Worm (Caenorhabditis elegans) whole organism, L2 larva: ENCODE measurements around the gene lin-54.

Experiments
- C34F6.9 ChIP-seq: fragments of 150-350 bp; optimal IDR thresholded peaks from 2 replicates; lab custom pipeline; 2014; ENCODE audit warnings: missing biosample characterization, missing genetic modification characterization
- F13H6.1 ChIP-seq: sonication (generic microtip); optimal IDR thresholded peaks from 2 replicates; lab custom pipeline; 2016; ENCODE audit warnings: missing genetic modification characterization, missing compliant biosample characterization
- R02D3.7 ChIP-seq: fragments of 150-350 bp; optimal IDR thresholded peaks from 2 replicates; lab custom pipeline; 2014; ENCODE audit warnings: missing biosample characterization, missing genetic modification characterization
- Y55F3AM.14 ChIP-seq: fragments of 200-800 bp; sonication (Bioruptor generic); optimal IDR thresholded peaks from 2 replicates; lab custom pipeline; 2018; ENCODE audit warnings: mild to moderate bottlenecking, missing genetic modification characterization, missing compliant biosample characterization
- ZK546.5 ChIP-seq: sonication (generic microtip); optimal IDR thresholded peaks from 2 replicates; lab custom pipeline; 2017; ENCODE audit warnings: missing biosample characterization, missing genetic modification characterization
- alr-1 ChIP-seq: fragments of 150-350 bp; optimal IDR thresholded peaks from 2 replicates; lab custom pipeline; 2014; ENCODE audit warnings: missing biosample characterization, missing genetic modification characterization
- aly-2 ChIP-seq: fragments of 150-350 bp; optimal IDR thresholded peaks from 2 replicates; lab custom pipeline; 2014; ENCODE audit warnings: missing biosample characterization, missing genetic modification characterization
- ama-1 ChIP-seq: fragments of 150-350 bp; optimal IDR thresholded peaks from 2 replicates; lab custom pipeline; 2018; ENCODE audit warnings: inconsistent platforms
- blmp-1 ChIP-seq: sonication (generic microtip); optimal IDR thresholded peaks from 2 replicates; lab custom pipeline; 2017; ENCODE audit warnings: missing genetic modification characterization, mild to moderate bottlenecking, missing compliant biosample characterization, antibody characterized with exemption, moderate library complexity; ENCODE audit not compliant: insufficient read depth
- ceh-16 ChIP-seq: fragments of 150-350 bp; optimal IDR thresholded peaks from 2 replicates; lab custom pipeline; 2014; ENCODE audit warnings: missing biosample characterization, missing genetic modification characterization
- ceh-82 ChIP-seq: fragments of 150-350 bp; optimal IDR thresholded peaks from 2 replicates; lab custom pipeline; 2014; ENCODE audit warnings: missing biosample characterization, missing genetic modification characterization
- crh-2 ChIP-seq: sonication (generic microtip); optimal IDR thresholded peaks from 2 replicates; lab custom pipeline; 2017; ENCODE audit warnings: missing biosample characterization, missing genetic modification characterization
- dmd-4 ChIP-seq: sonication (generic microtip); optimal IDR thresholded peaks from 2 replicates; lab custom pipeline; 2017; ENCODE audit warnings: missing biosample characterization, missing genetic modification characterization
- egl-27 ChIP-seq: sonication (generic microtip); optimal IDR thresholded peaks from 3 replicates; lab custom pipeline; 2017; ENCODE audit warnings: missing biosample characterization, missing genetic modification reagents, missing genetic modification characterization
- elt-1 ChIP-seq: fragments of 150-350 bp; optimal IDR thresholded peaks from 2 replicates; lab custom pipeline; 2014; ENCODE audit warnings: missing biosample characterization, missing genetic modification characterization
- elt-3 ChIP-seq: sonication (generic microtip); optimal IDR thresholded peaks from 2 replicates; lab custom pipeline; 2017; ENCODE audit warnings: missing biosample characterization, missing genetic modification characterization
- fos-1 ChIP-seq: fragments of 150-350 bp; optimal IDR thresholded peaks from 2 replicates; lab custom pipeline; 2014; ENCODE audit warnings: missing biosample characterization, missing genetic modification characterization
- gmeb-1 ChIP-seq: fragments of 150-350 bp; optimal IDR thresholded peaks from 2 replicates; lab custom pipeline; 2014; ENCODE audit warnings: missing biosample characterization, missing genetic modification characterization
- lin-11 ChIP-seq: fragments of 150-350 bp; sonication (generic microtip); optimal IDR thresholded peaks from 2 replicates; lab custom pipeline; 2014; ENCODE audit warnings: missing biosample characterization, missing genetic modification characterization, inconsistent platforms, mixed read lengths
- lin-13 ChIP-seq: fragments of 150-350 bp; optimal IDR thresholded peaks from 2 replicates; lab custom pipeline; 2014; ENCODE audit warnings: missing biosample characterization, missing genetic modification reagents, missing genetic modification characterization
- lin-39 ChIP-seq: fragments of 150-350 bp; optimal IDR thresholded peaks from 2 replicates; lab custom pipeline; 2014; ENCODE audit warnings: missing biosample characterization, missing genetic modification reagents, missing genetic modification characterization
- lsy-2 ChIP-seq, 2 experiments: fragments of 150-350 bp in 1 of 2; sonication (generic microtip) in 1 of 2; optimal IDR thresholded peaks; 2 replicates each; lab custom pipeline; 2014 to 2017; ENCODE audit warnings: missing biosample characterization in 2 of 2, missing genetic modification characterization in 2 of 2
- mab-5 ChIP-seq: fragments of 150-350 bp; optimal IDR thresholded peaks from 2 replicates; lab custom pipeline; 2014; ENCODE audit warnings: missing biosample characterization, missing genetic modification characterization
- mbf-1 ChIP-seq: sonication (generic microtip); optimal IDR thresholded peaks from 2 replicates; lab custom pipeline; 2017; ENCODE audit warnings: missing biosample characterization, missing genetic modification characterization
- mdl-1 ChIP-seq, 2 experiments: fragments of 150-350 bp in 1 of 2; sonication (generic microtip) in 1 of 2; optimal IDR thresholded peaks; 2 replicates each; lab custom pipeline; 2017; ENCODE audit warnings: missing biosample characterization in 2 of 2, missing genetic modification characterization in 2 of 2
- nhr-10 ChIP-seq: sonication (generic microtip); optimal IDR thresholded peaks from 2 replicates; lab custom pipeline; 2017; ENCODE audit warnings: missing biosample characterization, missing genetic modification characterization
- nhr-11 ChIP-seq: fragments of 150-350 bp; optimal IDR thresholded peaks from 2 replicates; lab custom pipeline; 2014; ENCODE audit warnings: missing biosample characterization, missing genetic modification characterization
- nhr-12 ChIP-seq: fragments of 150-350 bp; optimal IDR thresholded peaks from 2 replicates; lab custom pipeline; 2014; ENCODE audit warnings: missing biosample characterization, missing genetic modification characterization
- nhr-129 ChIP-seq: fragments of 150-350 bp; optimal IDR thresholded peaks from 2 replicates; lab custom pipeline; 2014; ENCODE audit warnings: missing biosample characterization, missing genetic modification characterization
- nhr-21 ChIP-seq: fragments of 150-350 bp; optimal IDR thresholded peaks from 2 replicates; lab custom pipeline; 2014; ENCODE audit warnings: missing biosample characterization, missing genetic modification characterization
- nhr-23 ChIP-seq: fragments of 150-350 bp; optimal IDR thresholded peaks from 2 replicates; lab custom pipeline; 2014; ENCODE audit warnings: missing biosample characterization, missing genetic modification reagents, missing genetic modification characterization
- nhr-237 ChIP-seq: fragments of 150-350 bp; optimal IDR thresholded peaks from 2 replicates; lab custom pipeline; 2014; ENCODE audit warnings: missing biosample characterization, missing genetic modification characterization
- nhr-25 ChIP-seq: fragments of 150-350 bp; sonication (generic microtip); optimal IDR thresholded peaks from 3 replicates; lab custom pipeline; 2014; ENCODE audit warnings: missing biosample characterization, missing genetic modification characterization
- nhr-6 ChIP-seq: fragments of 150-350 bp; optimal IDR thresholded peaks from 2 replicates; lab custom pipeline; 2014; ENCODE audit warnings: missing biosample characterization, missing genetic modification characterization
- nhr-77 ChIP-seq: fragments of 150-350 bp; optimal IDR thresholded peaks from 2 replicates; lab custom pipeline; 2014; ENCODE audit warnings: missing biosample characterization, missing genetic modification characterization
- peb-1 ChIP-seq: fragments of 150-350 bp; optimal IDR thresholded peaks from 2 replicates; lab custom pipeline; 2014; ENCODE audit warnings: missing biosample characterization, missing genetic modification characterization
- sem-4 ChIP-seq: fragments of 150-350 bp; optimal IDR thresholded peaks from 2 replicates; lab custom pipeline; 2014; ENCODE audit warnings: missing biosample characterization, missing genetic modification reagents, missing genetic modification characterization
- skn-1 ChIP-seq: sonication (generic microtip); optimal IDR thresholded peaks from 2 replicates; lab custom pipeline; 2017; ENCODE audit warnings: missing biosample characterization, missing genetic modification characterization
- sma-3 ChIP-seq: sonication (generic microtip); optimal IDR thresholded peaks from 2 replicates; lab custom pipeline; 2016; ENCODE audit warnings: missing genetic modification reagents, missing genetic modification characterization, missing compliant biosample characterization
- sma-9 ChIP-seq, 2 experiments: fragments of 150-350 bp in 1 of 2; sonication (generic microtip) in 1 of 2; optimal IDR thresholded peaks; 2 replicates each; lab custom pipeline; 2014 to 2016; ENCODE audit warnings: missing genetic modification characterization in 2 of 2, mild to moderate bottlenecking in 1 of 2, missing biosample characterization in 1 of 2, missing compliant biosample characterization in 1 of 2, missing genetic modification reagents in 1 of 2, moderate library complexity in 1 of 2
- snpc-4 ChIP-seq: fragments of 150-350 bp; optimal IDR thresholded peaks from 2 replicates; lab custom pipeline; 2014; ENCODE audit warnings: missing biosample characterization, missing genetic modification characterization
- unc-39 ChIP-seq: fragments of 150-350 bp; optimal IDR thresholded peaks from 2 replicates; lab custom pipeline; 2014; ENCODE audit warnings: missing biosample characterization, missing genetic modification characterization
- unc-55 ChIP-seq: fragments of 150-350 bp; sonication (generic microtip); optimal IDR thresholded peaks from 3 replicates; lab custom pipeline; 2014; ENCODE audit warnings: missing biosample characterization, missing genetic modification reagents, missing genetic modification characterization
- unc-62 ChIP-seq: fragments of 150-350 bp; optimal IDR thresholded peaks from 2 replicates; lab custom pipeline; 2014; ENCODE audit warnings: missing biosample characterization, missing genetic modification reagents, missing genetic modification characterization
- zag-1 ChIP-seq: fragments of 150-350 bp; optimal IDR thresholded peaks from 2 replicates; lab custom pipeline; 2014; ENCODE audit warnings: missing biosample characterization, missing genetic modification characterization
- ztf-1 ChIP-seq: fragments of 200-800 bp; sonication (Bioruptor generic); conservative IDR thresholded peaks from 2 replicates; pipeline ENCODE4 v1.3.6; 2022; ENCODE audit warnings: missing genetic modification characterization, missing compliant biosample characterization
- ztf-11 ChIP-seq: sonication (generic microtip); optimal IDR thresholded peaks from 2 replicates; lab custom pipeline; 2017; ENCODE audit warnings: missing biosample characterization, missing genetic modification characterization
- ztf-4 ChIP-seq: fragments of 150-350 bp; optimal IDR thresholded peaks from 2 replicates; lab custom pipeline; 2014; ENCODE audit warnings: missing biosample characterization, missing genetic modification characterization

The lin-54 gene

ce11 chrIV:13252211-13252610 lies 11.4 kb downstream of the lin-54 start, which contains the start of gene ttr-51:
ttr-51 (minus strand) TSS chrIV:13252311.
- TF ChIP-seq nhr-129 (tag; lab: Kevin White, UChicago) (peak; percentile 17), nhr-77 (tag; lab: Kevin White, UChicago) (no peak), nhr-6 (tag; lab: Kevin White, UChicago) (no peak), lsy-2 (tag; optimal IDR thresholded peaks at IDR 0.05; lab: Kevin White, UChicago) (peak in 1 of 2 experiments; percentile 1)

- no peak for TF ChIP-seq ZK546.5 (tag; lab: Kevin White, UChicago)
- peak; percentile 76 for TF ChIP-seq F13H6.1 (tag; lab: Kevin White, UChicago)
- TF ChIP-seq R02D3.7 (tag; lab: Kevin White, UChicago), result no peak
- no peak for TF ChIP-seq nhr-6 (tag; lab: Kevin White, UChicago)
- no peak for TF ChIP-seq nhr-23 (tag; lab: Kevin White, UChicago)
- no peak for TF ChIP-seq ztf-4
- TF ChIP-seq elt-1, result no peak
- TF ChIP-seq mdl-1 (tag; optimal IDR thresholded peaks at IDR 0.05; lab: Kevin White, UChicago), result no peak
- TF ChIP-seq sma-3 (GFP tag; lab: Kevin White, UChicago), result peak; percentile 5
- TF ChIP-seq unc-62 (GFP tag; lab: Kevin White, UChicago), result no peak
- peak; percentile 85 for TF ChIP-seq sma-9 (GFP tag; optimal IDR thresholded peaks at IDR 0.05; lab: Kevin White, UChicago)
- TF ChIP-seq sma-9 (tag; optimal IDR thresholded peaks at IDR 0.05; lab: Kevin White, UChicago), result no peak
- TF ChIP-seq ztf-1, result no peak
- TF ChIP-seq elt-3, result no peak
- TF ChIP-seq nhr-77 (tag; lab: Kevin White, UChicago), result no peak
- no peak for TF ChIP-seq lin-13 (GFP tag; lab: Kevin White, UChicago)
- TF ChIP-seq C34F6.9 (tag; lab: Kevin White, UChicago), result peak; percentile 36
- TF ChIP-seq crh-2, result peak; percentile 42
- TF ChIP-seq mab-5, result no peak
- TF ChIP-seq dmd-4, result no peak
- TF ChIP-seq snpc-4 (tag; lab: Kevin White, UChicago), result no peak
- peak; percentile 33 for TF ChIP-seq gmeb-1 (tag; lab: Kevin White, UChicago)
- TF ChIP-seq nhr-237 (tag; lab: Kevin White, UChicago), result no peak
- no peak for TF ChIP-seq skn-1 (tag; lab: Kevin White, UChicago)
- no peak for TF ChIP-seq zag-1 (tag; lab: Kevin White, UChicago)
- TF ChIP-seq peb-1 (tag; lab: Kevin White, UChicago), result no peak
- TF ChIP-seq ztf-11 (tag; lab: Kevin White, UChicago), result no peak
- TF ChIP-seq ama-1 (lab: Kevin White, UChicago), result no peak
- no peak for TF ChIP-seq Y55F3AM.14 (GFP tag; lab: Kevin White, UChicago)
- no peak for TF ChIP-seq nhr-11 (tag; lab: Kevin White, UChicago)
- TF ChIP-seq ceh-16 (tag; lab: Kevin White, UChicago), result no peak
- peak; percentile 94 for TF ChIP-seq fos-1
- no peak for TF ChIP-seq sem-4 (tag; lab: Kevin White, UChicago)
- TF ChIP-seq lsy-2 (tag; optimal IDR thresholded peaks at IDR 0.05; lab: Kevin White, UChicago), result peak in 1 of 2 experiments; percentile 35
- no peak for TF ChIP-seq ceh-82 (tag; lab: Kevin White, UChicago)
- TF ChIP-seq unc-55 (GFP tag; lab: Kevin White, UChicago), result no peak
- no peak for TF ChIP-seq lin-11
- TF ChIP-seq nhr-12 (tag; lab: Kevin White, UChicago), result no peak
- TF ChIP-seq egl-27 (tag; lab: Kevin White, UChicago), result peak; percentile 24
- no peak for TF ChIP-seq nhr-10 (tag; lab: Kevin White, UChicago)
- TF ChIP-seq aly-2, result no peak
- TF ChIP-seq nhr-25 (tag; lab: Kevin White, UChicago), result no peak
- no peak for TF ChIP-seq blmp-1
- TF ChIP-seq alr-1 (tag; lab: Kevin White, UChicago), result no peak
- TF ChIP-seq nhr-21 (tag; lab: Kevin White, UChicago), result no peak
- TF ChIP-seq mbf-1 (tag; lab: Kevin White, UChicago), result no peak
- TF ChIP-seq nhr-129 (tag; lab: Kevin White, UChicago), result peak; percentile 86
- no peak for TF ChIP-seq lin-39
- no peak for TF ChIP-seq unc-39 (tag; lab: Kevin White, UChicago)
- TF ChIP-seq, all 48 proteins: peak for 10
Measured at ce11 chrIV:13253841-13254240, 13.0 kb downstream of the lin-54 start, which contains the start of gene ttr-45. ttr-45 (plus strand) TSS chrIV:13254225.
